Worm (Caenorhabditis elegans) whole organism, late embryonic: Measurements from ENCODE around the gene epn-1.

Experiments
- F13H6.1 ChIP-seq: sonication (generic microtip); optimal IDR thresholded peaks from 2 replicates; lab custom pipeline; 2016; ENCODE audit warnings: missing genetic modification characterization, missing compliant biosample characterization
- K09A11.1 ChIP-seq: sonication (generic microtip); optimal IDR thresholded peaks from 2 replicates; lab custom pipeline; 2017; ENCODE audit warnings: antibody characterized with exemption, mild to moderate bottlenecking, missing genetic modification characterization, missing compliant biosample characterization; ENCODE audit not compliant: insufficient read depth
- T23F11.4 ChIP-seq: fragments of 200-800 bp; sonication (Bioruptor generic); optimal IDR thresholded peaks from 2 replicates; lab custom pipeline; 2018; ENCODE audit warnings: mild to moderate bottlenecking, missing genetic modification characterization, missing compliant biosample characterization
- Y22D7AL.16 ChIP-seq: sonication (generic microtip); optimal IDR thresholded peaks from 2 replicates; lab custom pipeline; 2016; ENCODE audit warnings: missing genetic modification characterization, missing compliant biosample characterization
- ahr-1 ChIP-seq: sonication (generic microtip); optimal IDR thresholded peaks from 2 replicates; lab custom pipeline; 2016; ENCODE audit warnings: missing genetic modification characterization, missing compliant biosample characterization
- ceh-18 ChIP-seq: sonication (generic microtip); optimal IDR thresholded peaks from 2 replicates; lab custom pipeline; 2016; ENCODE audit warnings: missing genetic modification characterization, missing compliant biosample characterization
- ceh-2 ChIP-seq: sonication (generic microtip); optimal IDR thresholded peaks from 2 replicates; lab custom pipeline; 2016; ENCODE audit warnings: missing genotype, missing genetic modification characterization, missing compliant biosample characterization
- ceh-34 ChIP-seq: sonication (generic microtip); optimal IDR thresholded peaks from 2 replicates; lab custom pipeline; 2016; ENCODE audit warnings: mild to moderate bottlenecking, missing genetic modification characterization, missing compliant biosample characterization
- ceh-48 ChIP-seq: sonication (generic microtip); optimal IDR thresholded peaks from 2 replicates; lab custom pipeline; 2016; ENCODE audit warnings: missing genetic modification characterization, inconsistent platforms, missing compliant biosample characterization
- ceh-9 ChIP-seq: sonication (generic microtip); optimal IDR thresholded peaks from 2 replicates; lab custom pipeline; 2016; ENCODE audit warnings: mild to moderate bottlenecking, missing genetic modification characterization, inconsistent platforms, missing compliant biosample characterization
- che-1 ChIP-seq: sonication (generic microtip); optimal IDR thresholded peaks from 2 replicates; lab custom pipeline; 2016; ENCODE audit warnings: mild to moderate bottlenecking, missing genetic modification characterization, missing compliant biosample characterization
- dmd-4 ChIP-seq: sonication (generic microtip); optimal IDR thresholded peaks from 2 replicates; lab custom pipeline; 2016; ENCODE audit warnings: borderline replicate concordance, missing genetic modification characterization, missing compliant biosample characterization
- dve-1 ChIP-seq: sonication (generic microtip); optimal IDR thresholded peaks from 2 replicates; lab custom pipeline; 2017; ENCODE audit warnings: antibody characterized with exemption, mild to moderate bottlenecking, missing genetic modification characterization, missing compliant biosample characterization
- elt-2 ChIP-seq: sonication (generic microtip); optimal IDR thresholded peaks from 2 replicates; lab custom pipeline; 2016; ENCODE audit warnings: missing genetic modification reagents, missing genetic modification characterization, missing compliant biosample characterization
- eyg-1 ChIP-seq: sonication (generic microtip); optimal IDR thresholded peaks from 2 replicates; lab custom pipeline; 2016; ENCODE audit warnings: missing genotype, missing genetic modification characterization, missing compliant biosample characterization
- fkh-10 ChIP-seq: fragments of 150-350 bp; optimal IDR thresholded peaks from 2 replicates; lab custom pipeline; 2014; ENCODE audit warnings: missing biosample characterization, missing genetic modification reagents, missing genetic modification characterization
- gmeb-2 ChIP-seq: sonication (generic microtip); optimal IDR thresholded peaks from 2 replicates; lab custom pipeline; 2016; ENCODE audit warnings: missing genetic modification characterization, inconsistent platforms, missing compliant biosample characterization
- hlh-30 ChIP-seq: sonication (generic microtip); optimal IDR thresholded peaks from 2 replicates; lab custom pipeline; 2017; ENCODE audit warnings: antibody characterized with exemption, missing genetic modification characterization, missing compliant biosample characterization; ENCODE audit not compliant: insufficient read depth
- hlh-6 ChIP-seq: sonication (generic microtip); optimal IDR thresholded peaks from 2 replicates; lab custom pipeline; 2016; ENCODE audit warnings: missing genotype, missing genetic modification characterization, missing compliant biosample characterization
- hlh-8 ChIP-seq: sonication (generic microtip); optimal IDR thresholded peaks from 2 replicates; lab custom pipeline; 2016; ENCODE audit warnings: missing genotype, missing genetic modification characterization, missing compliant biosample characterization
- lim-6 ChIP-seq: sonication (generic microtip); optimal IDR thresholded peaks from 2 replicates; lab custom pipeline; 2016; ENCODE audit warnings: missing genetic modification characterization, missing compliant biosample characterization
- lin-11 ChIP-seq: fragments of 200-800 bp; sonication (Bioruptor generic); optimal IDR thresholded peaks from 2 replicates; lab custom pipeline; 2018; ENCODE audit warnings: mild to moderate bottlenecking, missing genetic modification characterization, missing compliant biosample characterization
- madf-2 ChIP-seq: sonication (generic microtip); optimal IDR thresholded peaks from 2 replicates; lab custom pipeline; 2017; ENCODE audit warnings: missing genetic modification characterization, missing compliant biosample characterization
- mec-3 ChIP-seq: sonication (generic microtip); optimal IDR thresholded peaks from 2 replicates; lab custom pipeline; 2016; ENCODE audit warnings: borderline replicate concordance, missing genetic modification characterization, missing compliant biosample characterization
- nhr-11 ChIP-seq: fragments of 150-350 bp; optimal IDR thresholded peaks from 2 replicates; lab custom pipeline; 2014; ENCODE audit warnings: missing biosample characterization, missing genetic modification characterization
- nhr-232 ChIP-seq: sonication (generic microtip); optimal IDR thresholded peaks from 2 replicates; lab custom pipeline; 2016; ENCODE audit warnings: missing genetic modification characterization, missing compliant biosample characterization
- npax-4 ChIP-seq: sonication (generic microtip); optimal IDR thresholded peaks from 2 replicates; lab custom pipeline; 2016; ENCODE audit warnings: missing genetic modification characterization, missing compliant biosample characterization
- odd-2 ChIP-seq: sonication (generic microtip); optimal IDR thresholded peaks from 2 replicates; lab custom pipeline; 2017; ENCODE audit warnings: antibody characterized with exemption, mild to moderate bottlenecking, missing genetic modification characterization, missing compliant biosample characterization
- pag-3 ChIP-seq: sonication (generic microtip); optimal IDR thresholded peaks from 2 replicates; lab custom pipeline; 2016; ENCODE audit warnings: missing compliant biosample characterization, missing genetic modification characterization, borderline replicate concordance
- pat-9 ChIP-seq: fragments of 200-800 bp; sonication (Bioruptor generic); optimal IDR thresholded peaks from 2 replicates; lab custom pipeline; 2018; ENCODE audit warnings: mild to moderate bottlenecking, missing genetic modification characterization, moderate library complexity, missing compliant biosample characterization
- pax-1 ChIP-seq: fragments of 150-350 bp; optimal IDR thresholded peaks from 2 replicates; lab custom pipeline; 2014; ENCODE audit warnings: missing biosample characterization, missing genetic modification characterization
- pha-2 ChIP-seq: sonication (generic microtip); optimal IDR thresholded peaks from 2 replicates; lab custom pipeline; 2017; ENCODE audit warnings: mild to moderate bottlenecking, missing genetic modification characterization, missing compliant biosample characterization
- pha-4 ChIP-seq: fragments of 150-350 bp; optimal IDR thresholded peaks from 2 replicates; lab custom pipeline; 2018; ENCODE audit warnings: missing biosample characterization, missing genetic modification reagents, missing genetic modification characterization
- pros-1 ChIP-seq: fragments of 150-350 bp; optimal IDR thresholded peaks from 2 replicates; lab custom pipeline; 2014; ENCODE audit warnings: missing biosample characterization, missing genetic modification reagents, missing genetic modification characterization
- rnt-1 ChIP-seq: sonication (generic microtip); optimal IDR thresholded peaks from 2 replicates; lab custom pipeline; 2016; ENCODE audit warnings: missing genetic modification characterization, missing compliant biosample characterization
- sdc-2 ChIP-seq: sonication (generic microtip); optimal IDR thresholded peaks from 2 replicates; lab custom pipeline; 2016; ENCODE audit warnings: missing genotype, missing genetic modification characterization, missing compliant biosample characterization
- sox-2 ChIP-seq: fragments of 200-800 bp; sonication (Bioruptor generic); IDR thresholded peaks from 2 replicates; pipeline ENCODE4 v1.3.6; 2022; ENCODE audit warnings: missing genetic modification reagents, missing genetic modification characterization, missing compliant biosample characterization
- sox-4 ChIP-seq: sonication (generic microtip); optimal IDR thresholded peaks from 2 replicates; lab custom pipeline; 2017; ENCODE audit warnings: mild to moderate bottlenecking, missing genetic modification characterization, inconsistent platforms, missing compliant biosample characterization
- tbx-7 ChIP-seq: sonication (generic microtip); optimal IDR thresholded peaks from 2 replicates; lab custom pipeline; 2016; ENCODE audit warnings: missing genotype, missing genetic modification characterization, missing compliant biosample characterization
- unc-42 ChIP-seq: sonication (generic microtip); optimal IDR thresholded peaks from 2 replicates; lab custom pipeline; 2016; ENCODE audit warnings: missing genotype, missing genetic modification characterization, missing compliant biosample characterization
- unc-86 ChIP-seq: sonication (generic microtip); optimal IDR thresholded peaks from 2 replicates; lab custom pipeline; 2016; ENCODE audit warnings: missing genetic modification characterization, missing compliant biosample characterization

Gene epn-1

DNA sequence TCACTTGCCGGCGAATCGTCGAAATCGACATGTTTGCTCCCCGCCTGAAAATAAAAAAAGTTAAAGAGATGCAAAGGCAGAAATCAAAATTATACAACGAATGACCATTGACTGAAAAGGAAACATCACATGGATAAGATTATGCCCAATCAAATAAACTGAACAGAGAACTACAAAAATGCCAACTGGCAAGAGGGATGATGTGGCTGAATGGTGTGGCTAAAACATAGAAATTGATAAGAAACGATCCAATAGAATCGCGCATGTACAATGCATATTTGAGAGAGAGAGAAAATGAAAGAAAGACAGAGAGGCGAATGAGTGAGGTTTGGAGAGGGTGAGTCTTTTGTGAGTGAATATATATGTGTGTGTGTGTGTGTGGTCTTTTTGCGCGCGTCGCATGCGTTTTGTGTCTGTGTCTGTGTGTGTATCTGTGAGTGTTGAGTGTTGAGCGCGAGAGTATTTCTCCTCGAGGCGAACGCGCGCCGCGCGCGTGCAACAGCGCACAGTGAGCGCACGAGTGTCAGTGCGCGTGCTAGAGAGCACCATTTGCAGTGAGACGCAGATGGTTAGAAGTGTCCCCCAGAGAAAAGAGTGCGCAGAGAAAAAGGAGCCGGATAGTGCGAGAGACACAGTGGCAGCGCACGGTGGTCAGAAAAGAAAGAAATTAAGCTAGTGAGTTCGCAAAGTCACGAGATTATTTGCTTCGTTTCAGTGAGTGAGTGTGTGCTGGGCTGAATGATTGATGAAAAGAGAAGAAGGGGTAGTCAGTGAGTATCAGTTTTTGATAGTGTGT lies at the start of gene epn-1 (continued):
- TF ChIP-seq nhr-232 (tag; lab: Kevin White, UChicago) (peak; percentile 41), ceh-18 (tag; lab: Kevin White, UChicago) (peak; percentile 97), lin-11 (tag; lab: Kevin White, UChicago) (peak; percentile 11), ahr-1 (tag; lab: Kevin White, UChicago) (no peak), hlh-6 (tag; lab: Kevin White, UChicago) (peak; percentile 59), sox-4 (peak; percentile 8), eyg-1 (tag; lab: Kevin White, UChicago) (peak; percentile 85), ceh-48 (tag; lab: Kevin White, UChicago) (no peak), unc-86 (tag; lab: Kevin White, UChicago) (peak; percentile 22), pat-9 (tag; lab: Kevin White, UChicago) (peak; percentile 52), hlh-8 (tag; lab: Kevin White, UChicago) (peak; percentile 50), che-1 (tag; lab: Kevin White, UChicago) (no peak), sdc-2 (peak; percentile 94), nhr-11 (tag; lab: Kevin White, UChicago) (no peak), K09A11.1 (tag; lab: Kevin White, UChicago) (peak; percentile 64), pag-3 (tag; lab: Kevin White, UChicago) (peak; percentile 62), F13H6.1 (tag; lab: Kevin White, UChicago) (peak; percentile 95), fkh-10 (peak; percentile 8)
- TF ChIP-seq, all 69 proteins: peak for 50

DNA sequence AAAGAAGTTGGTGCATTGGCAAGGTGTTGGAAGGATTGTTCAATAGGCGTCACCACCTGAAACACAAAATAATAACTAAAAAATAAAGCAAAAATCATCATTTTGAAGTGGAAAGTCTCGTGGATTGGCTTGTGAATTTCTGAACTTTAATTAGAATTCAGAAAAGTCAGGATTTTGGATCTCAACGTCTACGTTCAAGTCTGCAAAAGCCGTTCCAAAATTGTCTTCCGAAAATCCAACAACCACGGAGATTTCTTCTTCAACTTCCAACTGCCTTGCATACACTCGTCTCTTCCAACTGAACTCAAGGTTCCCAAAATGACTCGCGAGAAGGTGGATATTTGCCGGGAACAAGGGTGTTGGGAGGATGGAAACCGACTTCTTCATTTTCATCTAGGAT lies 47.4 kb upstream of the epn-1 start, which contains the start of gene C27C12.3:
Gene C27C12.3 (minus strand): TSS at position 101 of the 400 bp plus-strand sequence.
- no peak for TF ChIP-seq pros-1
- TF ChIP-seq ahr-1 (tag; lab: Kevin White, UChicago) = no peak
- TF ChIP-seq sox-2 = no peak
- TF ChIP-seq F13H6.1 (tag; lab: Kevin White, UChicago) = no peak
- TF ChIP-seq Y22D7AL.16 (tag; lab: Kevin White, UChicago) = no peak
- TF ChIP-seq pag-3 (tag; lab: Kevin White, UChicago) = no peak
- no peak for TF ChIP-seq pha-2 (tag; lab: Kevin White, UChicago)

DNA sequence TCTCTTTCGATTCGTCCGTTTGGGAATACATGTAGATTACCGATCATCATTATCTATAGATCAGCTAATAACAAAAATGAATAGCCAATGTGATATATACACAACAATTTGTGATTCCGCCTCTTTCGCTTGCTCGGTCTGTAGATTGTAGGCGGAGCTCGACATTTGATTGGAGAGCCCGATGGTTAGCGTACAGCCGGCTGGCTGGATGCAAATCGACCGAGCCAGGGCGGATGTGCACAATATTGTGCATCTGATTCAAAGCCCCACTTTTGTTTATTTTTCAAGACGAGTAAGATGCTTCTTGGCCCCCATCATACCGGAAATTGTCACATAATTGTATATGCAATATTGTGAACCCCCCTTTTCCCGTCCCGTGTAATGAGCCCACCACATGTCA lies 43.4 kb upstream of the epn-1 start, which contains the start of gene dmd-4:
Gene dmd-4 (minus strand): TSS at position 101 of the 400 bp plus-strand sequence.
- no peak for TF ChIP-seq rnt-1 (tag; lab: Kevin White, UChicago)
- peak; percentile 82 for TF ChIP-seq dmd-4 (tag; lab: Kevin White, UChicago)

DNA sequence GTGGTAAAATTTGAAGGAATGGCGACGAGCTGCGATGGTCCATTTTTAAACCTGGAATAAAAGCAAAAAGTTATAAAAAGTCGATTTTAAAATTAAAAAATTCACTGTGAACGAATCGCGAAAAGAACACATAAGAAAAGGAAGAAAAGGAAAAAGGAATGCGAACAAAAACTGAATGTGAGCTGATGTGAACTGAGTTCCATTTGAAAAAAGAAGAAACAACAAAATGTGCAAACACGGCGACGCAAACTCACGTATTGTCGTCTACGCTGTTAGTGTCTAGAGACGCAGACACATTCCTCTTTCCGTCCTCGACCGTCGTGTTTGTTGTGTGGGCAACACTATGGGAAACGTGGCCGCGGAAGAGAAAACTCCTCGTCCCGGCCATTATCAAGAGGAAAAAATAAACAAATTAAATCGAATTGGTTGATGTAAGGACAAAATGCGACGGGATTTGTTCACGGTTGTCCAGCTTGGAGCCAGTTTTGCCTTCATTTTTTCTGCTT lies 35.5 kb upstream of the epn-1 start, which contains the start of the genes C27C12.1 and C27C12.4:
Gene C27C12.1 (minus strand): TSS at position 51 of the 506 bp plus-strand sequence.
Gene C27C12.4 (plus strand): TSS at position 375 of the 506 bp plus-strand sequence.
- TF ChIP-seq Y22D7AL.16 (tag; lab: Kevin White, UChicago) (no peak), pha-2 (tag; lab: Kevin White, UChicago) (no peak), unc-42 (tag; lab: Kevin White, UChicago) (peak; percentile 90), lim-6 (tag; lab: Kevin White, UChicago) (no peak), ceh-9 (tag; lab: Kevin White, UChicago) (no peak), odd-2 (tag; lab: Kevin White, UChicago) (no peak), fkh-10 (no peak), che-1 (tag; lab: Kevin White, UChicago) (no peak), ceh-2 (tag; lab: Kevin White, UChicago) (peak; percentile 85), gmeb-2 (tag; lab: Kevin White, UChicago) (no peak), unc-86 (tag; lab: Kevin White, UChicago) (no peak), ceh-34 (peak; percentile 44), dmd-4 (tag; lab: Kevin White, UChicago) (no peak), npax-4 (tag; lab: Kevin White, UChicago) (no peak), nhr-232 (tag; lab: Kevin White, UChicago) (no peak), madf-2 (tag; lab: Kevin White, UChicago) (no peak), elt-2 (tag; lab: Kevin White, UChicago) (peak; percentile 53), hlh-30 (tag; lab: Kevin White, UChicago) (peak; percentile 59), dve-1 (peak; percentile 43), sdc-2 (peak; percentile 76), sox-2 (no peak), rnt-1 (tag; lab: Kevin White, UChicago) (peak; percentile 56), T23F11.4 (no peak), pat-9 (tag; lab: Kevin White, UChicago) (no peak), pax-1 (tag; lab: Kevin White, UChicago) (peak; percentile 62), ceh-18 (tag; lab: Kevin White, UChicago) (peak; percentile 50), pha-4 (tag; lab: Kevin White, UChicago) (no peak), tbx-7 (tag; lab: Kevin White, UChicago) (peak; percentile 15), sox-4 (no peak), mec-3 (no peak)
